Fruit fly (Drosophila melanogaster): ENCODE results near the gene Las.

Las gene

DNA sequence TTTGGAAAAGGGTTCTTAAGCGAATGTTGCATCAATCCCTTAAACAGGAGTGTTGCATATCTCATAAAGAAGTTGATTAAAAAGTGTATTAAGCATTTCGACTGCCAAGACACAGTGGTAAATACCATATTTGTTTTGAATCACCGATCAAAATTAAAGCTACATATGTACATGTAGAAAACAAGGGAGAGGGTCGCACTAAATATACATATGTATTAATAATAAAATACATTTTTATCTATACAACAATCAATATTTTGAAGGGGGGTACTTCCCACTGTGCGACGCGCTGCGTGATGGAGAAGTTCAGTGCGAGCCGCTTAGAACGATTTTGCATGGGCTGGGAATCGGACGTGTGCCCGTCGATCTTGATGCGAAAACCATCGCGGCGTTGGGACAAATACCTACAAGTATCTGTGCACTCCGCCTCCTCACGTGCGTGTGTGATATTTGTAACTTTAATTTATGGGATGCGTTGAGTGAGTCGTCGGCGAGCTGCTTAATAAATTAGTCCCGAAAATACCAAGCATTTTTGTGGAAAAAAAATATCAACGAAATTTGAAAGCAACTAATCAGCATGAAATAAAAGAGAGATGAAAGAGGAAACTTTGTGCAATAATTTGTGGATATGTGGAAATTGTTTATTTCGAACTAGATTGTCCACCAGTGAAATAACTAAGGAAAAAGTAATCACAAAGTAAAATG is 12.8 kb upstream of the Las start (continued):
- TF ChIP-seq hkb (optimal IDR thresholded peaks at IDR 0.05) (no peak), hkb (GFP tag; IDR thresholded peaks at IDR 0.05) (peak; percentile 95), CG12299 (tag; optimal IDR thresholded peaks at IDR 0.05) (peak; percentile 40), CG4820 (GFP tag; optimal IDR thresholded peaks at IDR 0.05) (peak; percentile 80), CG3163 (GFP tag; optimal IDR thresholded peaks at IDR 0.05) (no peak), CG4404 (GFP tag; IDR thresholded peaks at IDR 0.05) (peak; percentile 82), Lpt (GFP tag; optimal IDR thresholded peaks at IDR 0.05) (no peak), CG1529 (GFP tag; optimal IDR thresholded peaks at IDR 0.05) (peak; percentile 68), ttk (GFP tag; IDR thresholded peaks at IDR 0.05) (peak; percentile 87), ftz-f1 (GFP tag; optimal IDR thresholded peaks at IDR 0.05) (peak; percentile 3), knrl (GFP tag; IDR thresholded peaks at IDR 0.05; ENCODE audit: partially characterized antibody) (peak; percentile 35; the same call in 1 of the 3 replicates), Hmr (GFP tag; optimal IDR thresholded peaks at IDR 0.05) (peak; percentile 84), CG6683 (GFP tag; optimal IDR thresholded peaks at IDR 0.05) (peak; percentile 68), tio (GFP tag; optimal IDR thresholded peaks at IDR 0.05) (peak; percentile 79), twi (tag; optimal IDR thresholded peaks at IDR 0.05) (peak; percentile 51), CG42726 (GFP tag; IDR thresholded peaks at IDR 0.05; ENCODE audit: partially characterized antibody) (no peak), run (tag; optimal IDR thresholded peaks at IDR 0.05) (peak; percentile 77), otp (GFP tag; IDR thresholded peaks at IDR 0.05) (peak; percentile 84), CG17186 (GFP tag; optimal IDR thresholded peaks at IDR 0.05) (peak; percentile 32), CG14441 (GFP tag; IDR thresholded peaks at IDR 0.05) (peak; percentile 94), cwo (GFP tag; optimal IDR thresholded peaks at IDR 0.05) (peak; percentile 84), gsb-n (tag; optimal IDR thresholded peaks at IDR 0.05) (peak; percentile 74), gsb (GFP tag; IDR thresholded peaks at IDR 0.05) (peak; percentile 85), Mrtf (GFP tag; IDR thresholded peaks at IDR 0.05) (peak; percentile 84), crc (GFP tag; optimal IDR thresholded peaks at IDR 0.05) (no peak), stwl (tag; optimal IDR thresholded peaks at IDR 0.05) (no peak), vnd (GFP tag; IDR thresholded peaks at IDR 0.05; ENCODE audit: partially characterized antibody) (no peak), Dad (GFP tag; optimal IDR thresholded peaks at IDR 0.05) (peak; percentile 42), rib (GFP tag; IDR thresholded peaks at IDR 0.05) (peak; percentile 80; the same call in 1 of the 2 replicates), ab (GFP tag; optimal IDR thresholded peaks at IDR 0.05) (no peak), ara (GFP tag; IDR thresholded peaks at IDR 0.05) (peak; percentile 90), sens-2 (GFP tag; IDR thresholded peaks at IDR 0.05) (peak; percentile 72), CG16863 (GFP tag; optimal IDR thresholded peaks at IDR 0.05) (no peak), CG4328 (GFP tag; optimal IDR thresholded peaks at IDR 0.05) (peak; percentile 50), MESR4 (GFP tag; optimal IDR thresholded peaks at IDR 0.05) (peak; percentile 14), CG33213 (GFP tag; optimal IDR thresholded peaks at IDR 0.05) (no peak), ewg (GFP tag; optimal IDR thresholded peaks at IDR 0.05) (peak; percentile 70), mld (GFP tag; IDR thresholded peaks at IDR 0.05; ENCODE audit: partially characterized antibody) (no peak), Optix (GFP tag; IDR thresholded peaks at IDR 0.05) (peak; percentile 88), Hsf (GFP tag; optimal IDR thresholded peaks at IDR 0.05) (peak; percentile 58), pita (GFP tag; optimal IDR thresholded peaks at IDR 0.05) (no peak), Gug (GFP tag; IDR thresholded peaks at IDR 0.05) (peak; percentile 82), trh (GFP tag; optimal IDR thresholded peaks at IDR 0.05) (peak; percentile 78), jumu (GFP tag; optimal IDR thresholded peaks at IDR 0.05) (peak; percentile 44), E2f1 (GFP tag; IDR thresholded peaks at IDR 0.05) (peak; percentile 90), CG15601 (tag; optimal IDR thresholded peaks at IDR 0.05) (peak; percentile 62), CG10979 (tag; optimal IDR thresholded peaks at IDR 0.05) (peak; percentile 85), CG17385 (GFP tag; optimal IDR thresholded peaks at IDR 0.05) (peak; percentile 83), HmgD (GFP tag; optimal IDR thresholded peaks at IDR 0.05) (no peak), pb (GFP tag; optimal IDR thresholded peaks at IDR 0.05) (no peak)

Data from whole organism, embryonic.